Fruit fly (Drosophila melanogaster): ENCODE results near the gene Hmbs.

DNA sequence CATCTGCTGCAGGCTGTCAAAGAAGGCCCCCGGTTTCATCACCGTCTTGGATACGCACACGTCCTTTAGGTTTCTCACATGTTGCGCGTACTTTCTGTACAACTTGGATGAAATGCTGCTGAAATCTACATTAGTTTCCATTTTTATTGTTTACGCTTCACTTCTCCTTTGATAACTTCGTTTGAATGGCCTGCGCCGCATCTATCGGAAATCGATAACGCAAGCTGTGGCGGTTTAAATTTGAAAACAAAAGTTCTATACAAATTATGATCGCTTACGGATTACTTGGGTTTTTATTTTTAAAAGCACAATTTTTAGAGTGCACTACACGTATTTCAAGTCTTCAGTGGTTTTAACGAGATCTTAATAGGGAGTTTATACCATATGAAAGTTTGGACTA lies 1.7 kb upstream of the Hmbs start, which contains the start of gene msd5:
- TF ChIP-seq pan (optimal IDR thresholded peaks at IDR 0.05): no peak
- TF ChIP-seq br (GFP tag; optimal IDR thresholded peaks at IDR 0.05): no peak
- no peak for TF ChIP-seq Mio (GFP tag; optimal IDR thresholded peaks at IDR 0.05)
- no peak for TF ChIP-seq Myc (optimal IDR thresholded peaks at IDR 0.05)
- no peak for TF ChIP-seq h (GFP tag; optimal IDR thresholded peaks at IDR 0.05)

Measured in whole organism, wandering third instar larva.